Fruit fly (Drosophila melanogaster) whole organism: ENCODE data around the gene CG14321.

Experiments used
- CG8478 ChIP-seq: fragments of >200 bp; optimal IDR thresholded peaks from 2 replicates; lab custom pipeline; 2018; ENCODE audit warnings: inconsistent platforms
- Dll ChIP-seq: fragments of >200 bp; optimal IDR thresholded peaks from 2 replicates; lab custom pipeline; 2017
- EcR ChIP-seq, 2 experiments: fragments of >200 bp; optimal IDR thresholded peaks; 2 replicates each; lab custom pipeline; 2017; ENCODE audit warnings: missing biosample characterization in 2 of 2, missing genetic modification characterization in 2 of 2, missing genetic modification reagents in 2 of 2
- pan ChIP-seq: fragments of >200 bp; optimal IDR thresholded peaks from 2 replicates; lab custom pipeline; 2017
- psq ChIP-seq: fragments of >200 bp; optimal IDR thresholded peaks from 2 replicates; lab custom pipeline; 2017
- usp ChIP-seq: fragments of >200 bp; optimal IDR thresholded peaks from 2 replicates; lab custom pipeline; 2017; ENCODE audit warnings: missing biosample characterization, missing genetic modification characterization, mixed read lengths

Gene CG14321

dm6 chr3R:17705899-17706831, 27.2 kb upstream of the CG14321 start:
- TF ChIP-seq EcR (GFP tag; optimal IDR thresholded peaks at IDR 0.05; lab: Kevin White, UChicago) (no peak), CG8478 (no peak), pan (lab: Kevin White, UChicago) (no peak), Dll (lab: Kevin White, UChicago) (no peak), usp (no peak), psq (lab: Kevin White, UChicago) (no peak)

- TF ChIP-seq Dll (lab: Kevin White, UChicago) (no peak), usp (no peak), pan (lab: Kevin White, UChicago) (no peak), CG8478 (no peak), psq (lab: Kevin White, UChicago) (no peak)
These were observed 26.4 kb upstream of the CG14321 start for dm6 chr3R:17706971-17707406.

- TF ChIP-seq psq (lab: Kevin White, UChicago) (no peak), usp (no peak), Dll (lab: Kevin White, UChicago) (no peak), pan (lab: Kevin White, UChicago) (no peak), CG8478 (no peak), EcR (GFP tag; optimal IDR thresholded peaks at IDR 0.05; lab: Kevin White, UChicago) (no peak)
These were observed 25.6 kb upstream of the CG14321 start for dm6 chr3R:17707799-17708198.

- TF ChIP-seq EcR (GFP tag; optimal IDR thresholded peaks at IDR 0.05; lab: Kevin White, UChicago) (no peak), usp (no peak), psq (lab: Kevin White, UChicago) (no peak), CG8478 (no peak), pan (lab: Kevin White, UChicago) (no peak)
These were observed 24.5 kb upstream of the CG14321 start for dm6 chr3R:17708778-17709476.

dm6 chr3R:17709623-17710145, 23.7 kb upstream of the CG14321 start:
- TF ChIP-seq usp (no peak), pan (lab: Kevin White, UChicago) (no peak), Dll (lab: Kevin White, UChicago) (no peak), CG8478 (no peak), psq (lab: Kevin White, UChicago) (no peak), EcR (GFP tag; optimal IDR thresholded peaks at IDR 0.05; lab: Kevin White, UChicago) (no peak)

dm6 chr3R:17710418-17710817, 23.0 kb upstream of the CG14321 start:
- TF ChIP-seq CG8478 (no peak), usp (no peak), Dll (lab: Kevin White, UChicago) (no peak), psq (lab: Kevin White, UChicago) (no peak), pan (lab: Kevin White, UChicago) (no peak), EcR (GFP tag; optimal IDR thresholded peaks at IDR 0.05; lab: Kevin White, UChicago) (no peak)

dm6 chr3R:17710900-17711645, 22.3 kb upstream of the CG14321 start:
- no peak for TF ChIP-seq psq (lab: Kevin White, UChicago)
- peak; percentile 48 for TF ChIP-seq Dll (lab: Kevin White, UChicago)

- no peak for TF ChIP-seq usp
- TF ChIP-seq pan (lab: Kevin White, UChicago), result no peak
- TF ChIP-seq CG8478, result no peak
- TF ChIP-seq psq (lab: Kevin White, UChicago), result no peak
- TF ChIP-seq Dll (lab: Kevin White, UChicago), result no peak
- TF ChIP-seq EcR (GFP tag; optimal IDR thresholded peaks at IDR 0.05; lab: Kevin White, UChicago), result no peak
These were observed 21.8 kb upstream of the CG14321 start for dm6 chr3R:17711646-17711975.

dm6 chr3R:17712623-17713521, 20.5 kb upstream of the CG14321 start:
- TF ChIP-seq EcR (GFP tag; optimal IDR thresholded peaks at IDR 0.05; lab: Kevin White, UChicago), result no peak
- no peak for TF ChIP-seq CG8478
- no peak for TF ChIP-seq Dll (lab: Kevin White, UChicago)
- TF ChIP-seq psq (lab: Kevin White, UChicago), result no peak
- no peak for TF ChIP-seq pan (lab: Kevin White, UChicago)
- TF ChIP-seq usp, result no peak

- TF ChIP-seq pan (lab: Kevin White, UChicago), result peak; percentile 7
- no peak for TF ChIP-seq psq (lab: Kevin White, UChicago)
- TF ChIP-seq usp, result no peak
These were observed 19.0 kb upstream of the CG14321 start for dm6 chr3R:17714370-17714769.
